Worm (Caenorhabditis elegans) whole organism, midembryonic: ENCODE data around the gene drd-50.

ENCODE experiments used
- cog-1 ChIP-seq: sonication (generic microtip); optimal IDR thresholded peaks from 2 replicates; lab custom pipeline; 2016; ENCODE audit warnings: missing genetic modification characterization, missing compliant biosample characterization
- ref-1 ChIP-seq: fragments of 200-800 bp; sonication (Bioruptor generic); conservative IDR thresholded peaks from 2 replicates; pipeline ENCODE4 v1.3.6; 2022; ENCODE audit warnings: missing genetic modification reagents, missing genetic modification characterization, missing compliant biosample characterization
- ztf-29 ChIP-seq: fragments of 200-800 bp; sonication (Bioruptor generic); IDR thresholded peaks from 2 replicates; pipeline ENCODE4 v1.3.6; 2022; ENCODE audit warnings: missing genetic modification reagents, missing genetic modification characterization, missing compliant biosample characterization

- TF ChIP-seq cog-1 (tag; lab: Kevin White, UChicago) (no peak), ztf-29 (GFP tag; lab: Robert Waterston, UW) (no peak), ref-1 (no peak)
Observed at ce11 chrIV:4121055-4121454, 3.5 kb downstream of the drd-50 start.
